Worm (Caenorhabditis elegans) whole organism, mixed stage, embryonic: Measurements from ENCODE around the gene rnst-2.

Experiments
- elt-3 ChIP-seq: fragments of 150-350 bp; optimal IDR thresholded peaks from 2 replicates; lab custom pipeline; 2014; ENCODE audit warnings: missing biosample characterization, missing genetic modification characterization
- ham-2 ChIP-seq: fragments of 200-800 bp; sonication (Bioruptor generic); optimal IDR thresholded peaks from 2 replicates; lab custom pipeline; 2018; ENCODE audit warnings: mild to moderate bottlenecking, missing genetic modification characterization, missing compliant biosample characterization
- mab-5 ChIP-seq: fragments of 150-350 bp; optimal IDR thresholded peaks from 2 replicates; lab custom pipeline; 2014; ENCODE audit warnings: missing biosample characterization, missing genetic modification characterization
- pha-4 ChIP-seq: fragments of 150-350 bp; optimal IDR thresholded peaks from 2 replicates; lab custom pipeline; 2018; ENCODE audit warnings: missing biosample characterization, missing genetic modification reagents, missing genetic modification characterization
- sptf-1 ChIP-seq: sonication (generic microtip); optimal IDR thresholded peaks from 2 replicates; lab custom pipeline; 2017; ENCODE audit warnings: mild to moderate bottlenecking, missing genetic modification characterization, moderate library complexity, missing compliant biosample characterization
- tbx-8 ChIP-seq: fragments of 200-800 bp; sonication (Bioruptor generic); optimal IDR thresholded peaks from 2 replicates; lab custom pipeline; 2018; ENCODE audit warnings: mild to moderate bottlenecking, missing genetic modification characterization, moderate library complexity, missing compliant biosample characterization

DNA sequence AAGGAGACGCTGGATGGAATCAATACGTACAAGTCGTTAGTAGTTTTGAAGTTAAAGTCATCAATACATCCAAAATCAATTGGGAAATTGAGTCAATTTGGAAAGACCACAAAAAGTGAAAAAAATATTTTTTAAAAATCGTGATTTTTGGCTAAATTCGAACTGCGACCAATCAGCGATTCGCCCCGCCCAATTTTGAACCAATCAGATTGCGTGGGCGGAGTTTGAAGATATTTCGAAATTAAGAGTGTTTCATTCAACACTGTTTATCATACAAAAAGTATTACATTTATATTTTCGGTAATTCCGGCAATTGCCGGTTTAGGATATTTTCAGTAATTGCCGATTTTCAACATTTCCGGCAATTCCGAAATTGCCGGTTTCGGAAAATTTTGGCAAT, 44.2 kb upstream of the rnst-2 start:
- no peak for TF ChIP-seq tbx-8 (GFP tag; lab: Kevin White, UChicago)
- no peak for TF ChIP-seq mab-5 (tag; lab: Kevin White, UChicago)
- TF ChIP-seq ham-2 (GFP tag; lab: Kevin White, UChicago): no peak
- no peak for TF ChIP-seq elt-3 (tag; lab: Kevin White, UChicago)
- TF ChIP-seq sptf-1 (tag; lab: Kevin White, UChicago): no peak
- TF ChIP-seq pha-4 (tag; lab: Kevin White, UChicago): no peak
